Worm (Caenorhabditis elegans) whole organism, L2 larva: ENCODE measurements around the gene K10G6.9.

Experiments
- R02D3.7 ChIP-seq: fragments of 150-350 bp; optimal IDR thresholded peaks from 2 replicates; lab custom pipeline; 2014; ENCODE audit warnings: missing biosample characterization, missing genetic modification characterization
- alr-1 ChIP-seq: fragments of 150-350 bp; optimal IDR thresholded peaks from 2 replicates; lab custom pipeline; 2014; ENCODE audit warnings: missing biosample characterization, missing genetic modification characterization
- ceh-82 ChIP-seq: fragments of 150-350 bp; optimal IDR thresholded peaks from 2 replicates; lab custom pipeline; 2014; ENCODE audit warnings: missing biosample characterization, missing genetic modification characterization
- elt-3 ChIP-seq: sonication (generic microtip); optimal IDR thresholded peaks from 2 replicates; lab custom pipeline; 2017; ENCODE audit warnings: missing biosample characterization, missing genetic modification characterization
- fos-1 ChIP-seq: fragments of 150-350 bp; optimal IDR thresholded peaks from 2 replicates; lab custom pipeline; 2014; ENCODE audit warnings: missing biosample characterization, missing genetic modification characterization
- lin-13 ChIP-seq: fragments of 150-350 bp; optimal IDR thresholded peaks from 2 replicates; lab custom pipeline; 2014; ENCODE audit warnings: missing biosample characterization, missing genetic modification reagents, missing genetic modification characterization
- mdl-1 ChIP-seq, 2 experiments: fragments of 150-350 bp in 1 of 2; sonication (generic microtip) in 1 of 2; optimal IDR thresholded peaks; 2 replicates each; lab custom pipeline; 2017; ENCODE audit warnings: missing biosample characterization in 2 of 2, missing genetic modification characterization in 2 of 2
- nhr-25 ChIP-seq: fragments of 150-350 bp; sonication (generic microtip); optimal IDR thresholded peaks from 3 replicates; lab custom pipeline; 2014; ENCODE audit warnings: missing biosample characterization, missing genetic modification characterization
- unc-55 ChIP-seq: fragments of 150-350 bp; sonication (generic microtip); optimal IDR thresholded peaks from 3 replicates; lab custom pipeline; 2014; ENCODE audit warnings: missing biosample characterization, missing genetic modification reagents, missing genetic modification characterization
- zag-1 ChIP-seq: fragments of 150-350 bp; optimal IDR thresholded peaks from 2 replicates; lab custom pipeline; 2014; ENCODE audit warnings: missing biosample characterization, missing genetic modification characterization
- ztf-11 ChIP-seq: sonication (generic microtip); optimal IDR thresholded peaks from 2 replicates; lab custom pipeline; 2017; ENCODE audit warnings: missing biosample characterization, missing genetic modification characterization
- ztf-4 ChIP-seq: fragments of 150-350 bp; optimal IDR thresholded peaks from 2 replicates; lab custom pipeline; 2014; ENCODE audit warnings: missing biosample characterization, missing genetic modification characterization

- TF ChIP-seq mdl-1 (tag; optimal IDR thresholded peaks at IDR 0.05; lab: Kevin White, UChicago), result no peak
- no peak for TF ChIP-seq zag-1
- TF ChIP-seq fos-1 (tag; lab: Kevin White, UChicago), result peak; percentile 1
- TF ChIP-seq lin-13 (GFP tag; lab: Kevin White, UChicago), result peak; percentile 50
- TF ChIP-seq elt-3 (tag; lab: Kevin White, UChicago), result no peak
- no peak for TF ChIP-seq ztf-11 (tag; lab: Kevin White, UChicago)
- TF ChIP-seq nhr-25 (tag; lab: Kevin White, UChicago), result no peak
- TF ChIP-seq alr-1 (tag; lab: Kevin White, UChicago), result no peak
- peak; percentile 93 for TF ChIP-seq unc-55 (GFP tag; lab: Kevin White, UChicago)
- TF ChIP-seq ztf-4 (tag; lab: Kevin White, UChicago), result no peak
- TF ChIP-seq R02D3.7 (tag; lab: Kevin White, UChicago), result no peak
- no peak for TF ChIP-seq ceh-82 (tag; lab: Kevin White, UChicago)
Measured at ce11 chrII:3960276-3960675, 11.8 kb upstream of the K10G6.9 start.
